Fruit fly (Drosophila melanogaster) whole organism, adult: Measurements from ENCODE around the gene CG12170.

Source experiments
- Crg-1 ChIP-seq: fragments of 200-800 bp; sonication (Bioruptor generic); optimal IDR thresholded peaks from 2 replicates; lab custom pipeline; 2016; ENCODE audit warnings: missing biosample characterization, missing genetic modification characterization
- Hr96 ChIP-seq: fragments of 200-800 bp; sonication (Bioruptor generic); optimal IDR thresholded peaks from 2 replicates; lab custom pipeline; 2016; ENCODE audit warnings: missing biosample characterization, missing genetic modification characterization
- bab1 ChIP-seq: fragments of 200-800 bp; sonication (Bioruptor generic); optimal IDR thresholded peaks from 3 replicates; lab custom pipeline; 2019; ENCODE audit warnings: missing biosample characterization, mild to moderate bottlenecking, missing genetic modification characterization, moderate library complexity
- kay ChIP-seq: fragments of 200-800 bp; sonication (Bioruptor generic); peaks from one replicate; lab custom pipeline; 2016; ENCODE audit warnings: missing biosample characterization, missing genetic modification characterization, borderline replicate concordance

DNA sequence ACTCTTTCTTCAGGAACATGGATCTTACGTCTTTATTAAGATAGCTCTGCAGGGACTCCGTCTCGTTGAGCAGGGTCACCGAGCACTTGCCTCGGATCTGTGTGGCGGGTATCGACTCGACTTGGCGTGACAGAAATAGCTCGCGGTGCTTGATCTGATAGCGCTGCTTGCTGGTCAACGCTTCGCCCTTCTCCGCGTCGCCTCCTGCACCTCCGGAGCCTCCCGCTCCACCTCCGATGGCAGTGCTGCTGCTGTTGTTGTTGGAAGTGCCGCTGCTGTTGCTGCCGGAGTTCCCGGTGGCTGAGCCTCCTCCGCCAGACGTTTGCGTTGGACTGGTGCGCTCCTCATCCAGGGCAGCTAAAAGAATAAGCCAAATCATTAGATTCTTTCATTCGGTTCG lies 6.4 kb downstream of the CG12170 start:
- TF ChIP-seq bab1 (GFP tag; lab: Kevin White, UChicago) (no peak), Hr96 (GFP tag; lab: Kevin White, UChicago) (no peak), kay (no peak), Crg-1 (no peak)
